Worm (Caenorhabditis elegans) whole organism, L3 larva: ENCODE results near the gene nhr-193.
A peak's percentile ranks its signal among the peaks of the same experiment; 100 is the strongest.

Experiments
- R02D3.7 ChIP-seq: fragments of 150-350 bp; optimal IDR thresholded peaks from 2 replicates; lab custom pipeline; 2014; ENCODE audit warnings: missing biosample characterization, missing genetic modification characterization
- ZK546.5 ChIP-seq: sonication (generic microtip); optimal IDR thresholded peaks from 2 replicates; lab custom pipeline; 2017; ENCODE audit warnings: missing biosample characterization, missing genetic modification characterization
- aly-2 ChIP-seq: fragments of 150-350 bp; optimal IDR thresholded peaks from 2 replicates; lab custom pipeline; 2014; ENCODE audit warnings: missing biosample characterization, missing genetic modification characterization
- ceh-16 ChIP-seq: sonication (generic microtip); optimal IDR thresholded peaks from 2 replicates; lab custom pipeline; 2017; ENCODE audit warnings: missing biosample characterization, missing genetic modification characterization
- ceh-82 ChIP-seq: fragments of 150-350 bp; optimal IDR thresholded peaks from 2 replicates; lab custom pipeline; 2014; ENCODE audit warnings: missing biosample characterization, missing genetic modification characterization
- daf-12 ChIP-seq: fragments of 150-350 bp; optimal IDR thresholded peaks from 2 replicates; lab custom pipeline; 2014; ENCODE audit warnings: missing biosample characterization, missing genetic modification reagents, missing genetic modification characterization
- egl-27 ChIP-seq: sonication (generic microtip); optimal IDR thresholded peaks from 4 replicates; lab custom pipeline; 2017; ENCODE audit warnings: missing biosample characterization, missing genetic modification reagents, missing genetic modification characterization
- egl-5 ChIP-seq: fragments of 150-350 bp; optimal IDR thresholded peaks from 2 replicates; lab custom pipeline; 2017; ENCODE audit warnings: missing biosample characterization, missing genetic modification reagents, missing genetic modification characterization, inconsistent platforms
- elt-1 ChIP-seq: fragments of 150-350 bp; optimal IDR thresholded peaks from 2 replicates; lab custom pipeline; 2014; ENCODE audit warnings: missing biosample characterization, missing genetic modification characterization
- elt-2 ChIP-seq: sonication (generic microtip); optimal IDR thresholded peaks from 2 replicates; lab custom pipeline; 2016; ENCODE audit warnings: missing genetic modification reagents, mild to moderate bottlenecking, missing genetic modification characterization, missing compliant biosample characterization
- fkh-2 ChIP-seq: fragments of 150-350 bp; optimal IDR thresholded peaks from 2 replicates; lab custom pipeline; 2014; ENCODE audit warnings: missing biosample characterization, missing genetic modification reagents, missing genetic modification characterization
- fos-1 ChIP-seq: fragments of 150-350 bp; optimal IDR thresholded peaks from 2 replicates; lab custom pipeline; 2014; ENCODE audit warnings: missing biosample characterization, missing genetic modification characterization
- lin-15B ChIP-seq: fragments of 150-350 bp; optimal IDR thresholded peaks from 2 replicates; lab custom pipeline; 2014; ENCODE audit warnings: missing biosample characterization, missing genetic modification characterization
- lsy-12 ChIP-seq: sonication (generic microtip); optimal IDR thresholded peaks from 2 replicates; lab custom pipeline; 2016; ENCODE audit warnings: mild to moderate bottlenecking, missing genetic modification characterization, missing compliant biosample characterization
- mml-1 ChIP-seq: fragments of 150-350 bp; sonication (generic microtip); optimal IDR thresholded peaks from 3 replicates; lab custom pipeline; 2014; ENCODE audit warnings: missing biosample characterization, missing genetic modification characterization
- nfya-1 ChIP-seq: sonication (generic microtip); optimal IDR thresholded peaks from 2 replicates; lab custom pipeline; 2017; ENCODE audit warnings: missing genetic modification characterization, mild to moderate bottlenecking, missing compliant biosample characterization, antibody characterized with exemption, moderate library complexity; ENCODE audit not compliant: insufficient read depth
- nhr-12 ChIP-seq: fragments of 150-350 bp; optimal IDR thresholded peaks from 2 replicates; lab custom pipeline; 2014; ENCODE audit warnings: missing biosample characterization, missing genetic modification characterization
- nhr-237 ChIP-seq: fragments of 150-350 bp; optimal IDR thresholded peaks from 2 replicates; lab custom pipeline; 2014; ENCODE audit warnings: missing biosample characterization, missing genetic modification characterization
- nhr-28 ChIP-seq: fragments of 150-350 bp; optimal IDR thresholded peaks from 2 replicates; lab custom pipeline; 2014; ENCODE audit warnings: missing biosample characterization, missing genetic modification characterization
- nhr-67 ChIP-seq: fragments of 150-350 bp; optimal IDR thresholded peaks from 2 replicates; lab custom pipeline; 2014; ENCODE audit warnings: missing biosample characterization, missing genetic modification characterization
- nhr-77 ChIP-seq: fragments of 150-350 bp; optimal IDR thresholded peaks from 2 replicates; lab custom pipeline; 2014; ENCODE audit warnings: missing biosample characterization, missing genetic modification characterization
- pha-4 ChIP-seq: fragments of 150-350 bp; optimal IDR thresholded peaks from 2 replicates; lab custom pipeline; 2014; ENCODE audit warnings: missing biosample characterization, missing genetic modification reagents, missing genetic modification characterization
- snpc-4 ChIP-seq: fragments of 150-350 bp; optimal IDR thresholded peaks from 2 replicates; lab custom pipeline; 2014; ENCODE audit warnings: missing biosample characterization, missing genetic modification characterization
- tbx-2 ChIP-seq: sonication (generic microtip); optimal IDR thresholded peaks from 2 replicates; lab custom pipeline; 2016; ENCODE audit warnings: mild to moderate bottlenecking, missing genetic modification characterization, missing compliant biosample characterization
- unc-39 ChIP-seq: sonication (generic microtip); optimal IDR thresholded peaks from 4 replicates; lab custom pipeline; 2017; ENCODE audit warnings: missing biosample characterization, missing genetic modification characterization
- unc-62 ChIP-seq: fragments of 150-350 bp; sonication (generic microtip); optimal IDR thresholded peaks from 4 replicates; lab custom pipeline; 2014; ENCODE audit warnings: missing biosample characterization, missing genetic modification reagents, missing genetic modification characterization
- zag-1 ChIP-seq: fragments of 150-350 bp; optimal IDR thresholded peaks from 2 replicates; lab custom pipeline; 2014; ENCODE audit warnings: missing biosample characterization, missing genetic modification characterization

Gene nhr-193

ce11 chrV:16336326-16336725 lies 5.8 kb upstream of the nhr-193 start, which contains the start of gene srw-87:
TSS of gene srw-87 (plus strand) at chrV:16336626.
- TF ChIP-seq unc-39 (tag; lab: Kevin White, UChicago) (no peak), elt-2 (tag; lab: Kevin White, UChicago) (no peak), ZK546.5 (tag; lab: Kevin White, UChicago) (no peak), nfya-1 (tag; lab: Kevin White, UChicago) (no peak), fkh-2 (no peak), nhr-77 (tag; lab: Kevin White, UChicago) (no peak), nhr-237 (tag; lab: Kevin White, UChicago) (no peak), nhr-67 (no peak), elt-1 (tag; lab: Kevin White, UChicago) (no peak), zag-1 (tag; lab: Kevin White, UChicago) (no peak), aly-2 (tag; lab: Kevin White, UChicago) (no peak), snpc-4 (tag; lab: Kevin White, UChicago) (no peak), tbx-2 (tag; lab: Kevin White, UChicago) (no peak), lsy-12 (tag; lab: Kevin White, UChicago) (no peak), daf-12 (tag; lab: Kevin White, UChicago) (no peak)

DNA sequence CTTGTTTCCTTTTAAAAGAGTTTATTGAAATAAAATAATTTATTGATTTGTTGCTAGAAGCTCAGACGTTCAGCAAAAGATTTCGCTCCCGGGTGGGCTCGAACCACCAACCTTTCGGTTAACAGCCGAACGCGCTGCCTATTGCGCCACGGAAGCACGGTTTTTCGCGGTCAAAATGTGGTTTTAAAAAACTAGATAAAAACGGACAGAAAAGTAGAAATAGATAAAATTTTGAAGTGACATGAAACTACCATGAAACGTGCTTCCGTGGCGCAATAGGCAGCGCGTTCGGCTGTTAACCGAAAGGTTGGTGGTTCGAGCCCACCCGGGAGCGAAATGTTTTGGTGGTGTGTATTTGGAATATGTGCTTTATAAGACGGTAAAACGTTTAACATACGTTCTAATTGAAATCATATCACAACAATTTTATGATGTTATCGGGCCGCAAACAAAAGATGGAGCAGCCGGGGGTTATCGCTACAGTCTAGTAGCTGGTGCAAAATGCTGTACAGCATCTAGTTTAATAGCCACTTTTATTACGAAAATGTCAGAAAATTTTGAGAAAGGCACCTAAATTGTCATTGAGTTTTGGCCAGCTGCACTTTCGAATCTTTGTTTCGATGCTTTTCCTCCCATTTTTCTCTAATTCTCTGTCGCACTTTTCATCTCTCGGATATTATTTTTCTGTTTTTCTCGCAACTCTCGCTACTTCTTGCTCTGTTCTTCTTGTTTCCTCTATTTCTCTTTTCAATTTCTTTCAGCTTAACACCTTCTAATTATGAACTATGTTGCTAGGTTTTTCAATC lies 3.6 kb upstream of the nhr-193 start, which contains the start of gene slc-9B.2:
slc-9B.2 (plus strand) TSS at position 756 of the 806 bp plus-strand sequence.
- TF ChIP-seq nfya-1 (tag; lab: Kevin White, UChicago) (peak; percentile 18), elt-2 (tag; lab: Kevin White, UChicago) (peak; percentile 66)

DNA sequence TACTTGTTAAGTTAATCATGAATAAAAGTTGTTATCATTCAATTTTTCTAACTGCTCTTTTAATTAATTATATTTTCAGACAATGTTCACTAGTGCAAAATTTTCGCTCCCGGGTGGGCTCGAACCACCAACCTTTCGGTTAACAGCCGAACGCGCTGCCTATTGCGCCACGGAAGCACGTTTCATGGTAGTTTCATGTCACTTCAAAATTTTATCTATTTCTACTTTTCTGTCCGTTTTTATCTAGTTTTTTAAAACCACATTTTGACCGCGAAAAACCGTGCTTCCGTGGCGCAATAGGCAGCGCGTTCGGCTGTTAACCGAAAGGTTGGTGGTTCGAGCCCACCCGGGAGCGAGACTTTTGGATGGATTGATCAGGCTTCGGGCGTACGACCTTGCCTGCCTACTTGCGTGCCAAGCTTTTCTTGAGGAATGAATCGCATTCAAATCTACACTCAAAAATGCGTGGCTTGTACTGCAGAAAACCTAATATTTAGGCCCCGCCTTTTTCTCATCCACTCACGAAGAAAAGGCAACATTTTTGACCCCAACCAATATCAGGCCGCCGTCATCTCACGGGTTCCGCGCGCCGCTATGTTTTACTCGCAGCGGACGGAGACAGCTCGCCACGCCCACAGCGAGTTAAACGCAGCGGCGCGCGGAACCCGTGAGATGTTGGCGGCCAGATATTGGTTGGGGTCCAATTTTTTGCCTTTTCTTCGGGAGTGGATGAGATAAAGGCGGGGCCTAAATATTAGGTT lies 431 bp upstream of the nhr-193 start:
- TF ChIP-seq elt-2 (tag; lab: Kevin White, UChicago), result peak; percentile 25

DNA sequence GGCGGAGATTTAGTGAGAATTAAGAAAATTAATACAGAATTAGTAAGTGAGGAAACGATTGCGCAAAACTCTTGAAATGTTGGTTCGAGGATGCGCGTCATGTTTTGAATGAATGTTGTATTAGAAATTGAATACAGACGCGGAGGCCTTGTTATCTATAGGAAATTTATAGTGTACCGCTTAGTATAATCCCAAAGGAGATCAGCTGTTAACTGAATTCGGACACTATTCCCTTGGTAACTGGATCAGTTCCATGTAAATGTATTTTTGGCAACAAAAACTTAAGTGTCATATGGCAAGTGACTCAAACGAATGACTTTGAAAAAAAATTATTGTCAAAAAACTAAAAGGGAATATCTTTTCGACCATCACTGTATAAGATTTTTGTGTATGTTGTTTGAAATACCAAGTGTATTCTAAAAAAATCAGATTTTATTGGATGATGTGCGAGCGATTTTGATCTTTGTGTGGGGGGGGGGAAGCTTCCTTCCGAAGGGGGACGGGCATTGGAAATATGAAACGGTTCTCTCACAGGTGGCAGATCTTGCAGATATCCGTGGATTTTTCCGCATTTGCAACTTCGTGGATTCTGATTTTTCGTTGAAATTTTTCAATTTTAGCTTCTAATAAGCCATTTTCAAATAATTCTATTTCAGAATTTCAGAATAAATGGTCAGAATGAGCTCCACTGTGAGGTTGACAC lies 4.4 kb downstream of the nhr-193 start, which contains the start of the genes W08G11.5 and W08G11.1:
W08G11.5 (minus strand) TSS at position 101 of the 703 bp plus-strand sequence.
W08G11.1 (plus strand) TSS at position 653 of the 703 bp plus-strand sequence.
- TF ChIP-seq R02D3.7 (tag; lab: Kevin White, UChicago) (no peak), egl-5 (tag; lab: Kevin White, UChicago) (no peak), egl-27 (no peak), aly-2 (tag; lab: Kevin White, UChicago) (no peak), lsy-12 (tag; lab: Kevin White, UChicago) (no peak), unc-62 (GFP tag; lab: Kevin White, UChicago) (no peak), unc-39 (tag; lab: Kevin White, UChicago) (no peak), nhr-237 (tag; lab: Kevin White, UChicago) (no peak), fos-1 (tag; lab: Kevin White, UChicago) (no peak), lin-15B (no peak), nhr-12 (tag; lab: Kevin White, UChicago) (no peak), nhr-28 (no peak), ceh-82 (tag; lab: Kevin White, UChicago) (no peak), nhr-77 (tag; lab: Kevin White, UChicago) (no peak)

DNA sequence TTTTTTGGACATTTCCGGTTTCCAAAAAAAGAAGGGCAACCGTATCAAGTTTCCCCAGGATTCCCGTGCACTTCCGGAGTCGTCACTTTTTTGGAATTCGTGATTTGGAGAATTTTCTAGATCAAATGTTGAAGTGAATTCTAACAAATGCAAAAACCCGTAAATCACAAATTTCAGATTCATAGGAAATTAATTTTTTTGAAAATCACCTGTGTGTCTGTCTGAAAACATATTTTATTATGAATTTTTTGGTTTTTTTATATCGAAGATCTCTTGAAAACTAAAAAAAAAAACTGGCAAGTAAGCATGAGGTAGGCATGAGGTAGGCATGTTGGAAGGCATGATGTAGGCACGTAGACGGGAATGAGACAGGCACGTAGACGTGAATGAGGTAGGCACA lies 8.0 kb downstream of the nhr-193 start:
- no peak for TF ChIP-seq aly-2 (tag; lab: Kevin White, UChicago)
- TF ChIP-seq egl-5 (tag; lab: Kevin White, UChicago), result no peak
- no peak for TF ChIP-seq nhr-28
- TF ChIP-seq egl-27, result no peak
- no peak for TF ChIP-seq nhr-12 (tag; lab: Kevin White, UChicago)
- TF ChIP-seq pha-4, result no peak
- no peak for TF ChIP-seq zag-1 (tag; lab: Kevin White, UChicago)
- no peak for TF ChIP-seq nfya-1 (tag; lab: Kevin White, UChicago)
- TF ChIP-seq mml-1 (tag; lab: Kevin White, UChicago), result no peak
- TF ChIP-seq unc-39 (tag; lab: Kevin White, UChicago), result no peak
- TF ChIP-seq ceh-16 (tag; lab: Kevin White, UChicago), result no peak
- TF ChIP-seq lin-15B, result no peak
- TF ChIP-seq nhr-237 (tag; lab: Kevin White, UChicago), result no peak
